Fruit fly (Drosophila melanogaster) whole organism, embryonic: ENCODE measurements around the gene Agpat3.
A peak's percentile ranks its signal among the peaks of the same experiment; 100 is the strongest.

Experiments
- Ada2b ChIP-seq: fragments of 200-800 bp; sonication (Bioruptor generic); IDR thresholded peaks from 2 replicates; pipeline ENCODE4 v1.3.6; 2022; ENCODE audit warnings: missing biosample characterization, missing genetic modification characterization
- Adf1 ChIP-seq: fragments of 200-800 bp; sonication (Bioruptor generic); IDR thresholded peaks from 2 replicates; pipeline ENCODE4 v1.3.6; 2022; ENCODE audit warnings: missing biosample characterization, missing genetic modification characterization
- Aef1 ChIP-seq: fragments of 200-800 bp; sonication (Bioruptor generic); IDR thresholded peaks from 3 replicates; pipeline ENCODE4 v1.3.6; 2022; ENCODE audit warnings: missing biosample characterization, missing genetic modification characterization
- Atf3 ChIP-seq: fragments of 200-800 bp; sonication (Bioruptor generic); optimal IDR thresholded peaks from 3 replicates; lab custom pipeline; 2016; ENCODE audit warnings: missing biosample characterization, missing genetic modification characterization
- CG10959 ChIP-seq: fragments of 200-800 bp; sonication (Bioruptor generic); IDR thresholded peaks from 2 replicates; pipeline ENCODE4 v1.3.6; 2022; ENCODE audit warnings: missing biosample characterization, missing genetic modification characterization
- CG11504 ChIP-seq: fragments of 200-800 bp; sonication (Bioruptor generic); optimal IDR thresholded peaks from 3 replicates; lab custom pipeline; 2019; ENCODE audit warnings: missing biosample characterization, mild to moderate bottlenecking, missing genetic modification characterization, moderate library complexity
- CG11723 ChIP-seq: fragments of 200-800 bp; sonication (Bioruptor generic); optimal IDR thresholded peaks from 2 replicates; lab custom pipeline; 2017; ENCODE audit warnings: missing biosample characterization, mild to moderate bottlenecking, missing genetic modification characterization
- CG12236 ChIP-seq: fragments of 200-800 bp; sonication (Bioruptor generic); optimal IDR thresholded peaks from 2 replicates; lab custom pipeline; 2016; ENCODE audit warnings: missing biosample characterization, missing genetic modification characterization
- CG16779 ChIP-seq: fragments of 200-800 bp; sonication (Bioruptor generic); IDR thresholded peaks from 2 replicates; pipeline ENCODE4 v1.3.6; 2022; ENCODE audit warnings: missing biosample characterization, missing genetic modification characterization
- CG16815 ChIP-seq: fragments of 200-800 bp; sonication (Bioruptor generic); optimal IDR thresholded peaks from 3 replicates; lab custom pipeline; 2017; ENCODE audit warnings: missing biosample characterization, mild to moderate bottlenecking, missing genetic modification characterization
- CG17359 ChIP-seq: fragments of 200-800 bp; sonication (Bioruptor generic); optimal IDR thresholded peaks from 3 replicates; lab custom pipeline; 2018; ENCODE audit warnings: missing biosample characterization, mild to moderate bottlenecking, missing genetic modification characterization, moderate library complexity
- CG17912 ChIP-seq: fragments of 200-800 bp; sonication (Bioruptor generic); optimal IDR thresholded peaks from 2 replicates; lab custom pipeline; 2018; ENCODE audit warnings: missing biosample characterization, mild to moderate bottlenecking, missing genetic modification characterization
- CG18476 ChIP-seq: fragments of 200-800 bp; sonication (Bioruptor generic); optimal IDR thresholded peaks from 2 replicates; lab custom pipeline; 2016; ENCODE audit warnings: missing biosample characterization, mild to moderate bottlenecking, missing genetic modification characterization
- CG30431 ChIP-seq: fragments of 200-800 bp; sonication (Bioruptor generic); optimal IDR thresholded peaks from 2 replicates; lab custom pipeline; 2017; ENCODE audit warnings: missing biosample characterization, missing genetic modification characterization
- CG31365 ChIP-seq: fragments of 200-800 bp; sonication (Bioruptor generic); optimal IDR thresholded peaks from 2 replicates; lab custom pipeline; 2018; ENCODE audit warnings: missing biosample characterization, mild to moderate bottlenecking, missing genetic modification characterization
- CG31388 ChIP-seq: fragments of 200-800 bp; sonication (Bioruptor generic); optimal IDR thresholded peaks from 2 replicates; lab custom pipeline; 2016; ENCODE audit warnings: missing biosample characterization, missing genetic modification characterization
- CG32532 ChIP-seq: fragments of 200-800 bp; sonication (Bioruptor generic); IDR thresholded peaks from 2 replicates; pipeline ENCODE4 v1.3.6; 2022; ENCODE audit warnings: missing biosample characterization, missing genetic modification characterization
- CG4854 ChIP-seq: fragments of 200-800 bp; sonication (Bioruptor generic); optimal IDR thresholded peaks from 2 replicates; lab custom pipeline; 2016; ENCODE audit warnings: missing biosample characterization, missing genetic modification characterization, inconsistent platforms
- CG5245 ChIP-seq: fragments of 200-800 bp; sonication (Bioruptor generic); optimal IDR thresholded peaks from 3 replicates; lab custom pipeline; 2016; ENCODE audit warnings: missing biosample characterization, missing genetic modification characterization
- CG6689 ChIP-seq: fragments of 200-800 bp; sonication (Bioruptor generic); IDR thresholded peaks from 2 replicates; pipeline ENCODE4 v1.3.6; 2022; ENCODE audit warnings: missing biosample characterization, missing genetic modification characterization
- CG7271 ChIP-seq: fragments of 200-800 bp; sonication (Bioruptor generic); optimal IDR thresholded peaks from 2 replicates; lab custom pipeline; 2018; ENCODE audit warnings: missing biosample characterization, mild to moderate bottlenecking, missing genetic modification characterization, moderate library complexity
- CG7928 ChIP-seq: fragments of 200-800 bp; sonication (Bioruptor generic); optimal IDR thresholded peaks from 2 replicates; lab custom pipeline; 2017; ENCODE audit warnings: missing biosample characterization, mild to moderate bottlenecking, missing genetic modification characterization
- CG8388 ChIP-seq: fragments of 200-800 bp; sonication (Bioruptor generic); optimal IDR thresholded peaks from 2 replicates; lab custom pipeline; 2019; ENCODE audit warnings: missing biosample characterization, mild to moderate bottlenecking, missing genetic modification characterization, moderate library complexity
- CG8765 ChIP-seq: fragments of 200-800 bp; sonication (Bioruptor generic); IDR thresholded peaks from 2 replicates; pipeline ENCODE4 v1.3.6; 2022; ENCODE audit warnings: missing biosample characterization, missing genetic modification characterization
- CG9215 ChIP-seq: fragments of 200-800 bp; sonication (Bioruptor generic); IDR thresholded peaks from 2 replicates; pipeline ENCODE4 v1.3.6; 2022; ENCODE audit warnings: missing biosample characterization, missing genetic modification characterization
- H2.0 ChIP-seq: fragments of 200-800 bp; sonication (Bioruptor generic); IDR thresholded peaks from 2 replicates; pipeline ENCODE4 v1.3.6; 2022; ENCODE audit warnings: missing biosample characterization, missing genetic modification characterization
- Hey ChIP-seq: fragments of 200-800 bp; sonication (Bioruptor generic); optimal IDR thresholded peaks from 3 replicates; lab custom pipeline; 2018; ENCODE audit warnings: missing biosample characterization, mild to moderate bottlenecking, missing genetic modification characterization
- Hr3 ChIP-seq: fragments of 200-800 bp; sonication (Bioruptor generic); optimal IDR thresholded peaks from 3 replicates; lab custom pipeline; 2016; ENCODE audit warnings: missing biosample characterization, missing genetic modification characterization
- Hr51 ChIP-seq, 2 experiments: fragments of 200-800 bp; sonication (Bioruptor generic); optimal IDR thresholded peaks; 2 replicates in 1 of 2; 3 replicates in 1 of 2; lab custom pipeline; 2016 to 2018; ENCODE audit warnings: missing biosample characterization in 2 of 2, missing genetic modification characterization in 2 of 2, mild to moderate bottlenecking in 1 of 2, moderate library complexity in 1 of 2
- Med ChIP-seq: fragments of 200-800 bp; sonication (Bioruptor generic); peaks from one replicate; lab custom pipeline; 2016; ENCODE audit warnings: missing biosample characterization, missing genetic modification characterization, mild to moderate bottlenecking, inconsistent platforms, moderate library complexity
- Rfx ChIP-seq: fragments of 200-800 bp; sonication (Bioruptor generic); IDR thresholded peaks from 2 replicates; pipeline ENCODE4 v1.3.6; 2022; ENCODE audit warnings: missing biosample characterization, missing genetic modification characterization
- Taf1 ChIP-seq: fragments of 200-800 bp; sonication (Bioruptor generic); IDR thresholded peaks from 2 replicates; pipeline ENCODE4 v1.3.6; 2022; ENCODE audit warnings: missing biosample characterization, missing genetic modification characterization
- Usf ChIP-seq: fragments of 200-800 bp; sonication (Bioruptor generic); optimal IDR thresholded peaks from 2 replicates; lab custom pipeline; 2017; ENCODE audit warnings: missing genotype, missing biosample characterization, missing genetic modification characterization
- ab ChIP-seq: fragments of 200-800 bp; sonication (Bioruptor generic); optimal IDR thresholded peaks from 2 replicates; lab custom pipeline; 2016; ENCODE audit warnings: missing biosample characterization, missing genetic modification characterization
- ara ChIP-seq: fragments of 200-800 bp; sonication (Bioruptor generic); IDR thresholded peaks from 2 replicates; pipeline ENCODE4 v1.3.6; 2022; ENCODE audit warnings: missing biosample characterization, missing genetic modification characterization
- ase ChIP-seq: fragments of 200-800 bp; sonication (Bioruptor generic); IDR thresholded peaks from 3 replicates; pipeline ENCODE4 v1.3.6; 2022; ENCODE audit warnings: missing biosample characterization, missing genetic modification characterization
- ash1 ChIP-seq: fragments of 200-800 bp; sonication (Bioruptor generic); optimal IDR thresholded peaks from 2 replicates; lab custom pipeline; 2018; ENCODE audit warnings: missing biosample characterization, mild to moderate bottlenecking, missing genetic modification characterization
- crol ChIP-seq: fragments of 200-800 bp; sonication (Bioruptor generic); IDR thresholded peaks from 2 replicates; pipeline ENCODE4 v1.3.6; 2022; ENCODE audit warnings: missing biosample characterization, missing genetic modification characterization
- danr ChIP-seq: fragments of 200-800 bp; sonication (Bioruptor generic); IDR thresholded peaks from 2 replicates; pipeline ENCODE4 v1.3.6; 2022; ENCODE audit warnings: missing biosample characterization, missing genetic modification characterization
- eve ChIP-seq, 2 experiments: fragments of >200 bp; optimal IDR thresholded peaks; 2 replicates each; lab custom pipeline; 2017; ENCODE audit warnings: missing biosample characterization in 2 of 2, missing genetic modification characterization in 2 of 2
- grau ChIP-seq: fragments of 200-800 bp; optimal IDR thresholded peaks from 3 replicates; lab custom pipeline; 2019; ENCODE audit warnings: missing biosample characterization, mild to moderate bottlenecking, missing genetic modification characterization, moderate library complexity
- ind ChIP-seq: fragments of 200-800 bp; sonication (Bioruptor generic); optimal IDR thresholded peaks from 3 replicates; lab custom pipeline; 2016; ENCODE audit warnings: missing biosample characterization, missing genetic modification characterization
- otp ChIP-seq: fragments of 200-800 bp; sonication (Bioruptor generic); IDR thresholded peaks from 3 replicates; pipeline ENCODE4, ENCODE4 v1.3.6; 2022; ENCODE audit warnings: missing biosample characterization, missing genetic modification characterization
- psq ChIP-seq: fragments of 200-800 bp; sonication (Bioruptor generic); optimal IDR thresholded peaks from 2 replicates; lab custom pipeline; 2017; ENCODE audit warnings: missing biosample characterization, missing genetic modification characterization
- seq ChIP-seq: fragments of 200-800 bp; sonication (Bioruptor generic); IDR thresholded peaks from 2 replicates; pipeline ENCODE4 v1.3.6; 2022; ENCODE audit warnings: missing biosample characterization, missing genetic modification characterization
- slou ChIP-seq: fragments of 200-800 bp; sonication (Bioruptor generic); optimal IDR thresholded peaks from 3 replicates; lab custom pipeline; 2016; ENCODE audit warnings: missing biosample characterization, missing genetic modification characterization
- sob ChIP-seq: fragments of 200-800 bp; sonication (Bioruptor generic); IDR thresholded peaks from 2 replicates; pipeline ENCODE4 v1.3.6; 2022; ENCODE audit warnings: missing biosample characterization, missing genetic modification characterization
- unpg ChIP-seq: fragments of 200-800 bp; sonication (Bioruptor generic); optimal IDR thresholded peaks from 3 replicates; lab custom pipeline; 2018; ENCODE audit warnings: missing biosample characterization, mild to moderate bottlenecking, missing genetic modification characterization, moderate library complexity
- wor ChIP-seq: fragments of 200-800 bp; sonication (Bioruptor generic); IDR thresholded peaks from 2 replicates; pipeline ENCODE4 v1.3.6; 2022; ENCODE audit warnings: missing biosample characterization, missing genetic modification characterization
- zen2 ChIP-seq: fragments of 200-800 bp; sonication (Bioruptor generic); IDR thresholded peaks from 3 replicates; pipeline ENCODE4 v1.3.6; 2022; ENCODE audit warnings: missing biosample characterization, missing genetic modification characterization; ENCODE audit not compliant: partially characterized antibody
- zfh1 ChIP-seq: fragments of 200-800 bp; sonication (Bioruptor generic); IDR thresholded peaks from 3 replicates; pipeline ENCODE4 v1.3.6; 2022; ENCODE audit warnings: missing biosample characterization, missing genetic modification characterization
- zfh2 ChIP-seq: fragments of 200-800 bp; sonication (Bioruptor generic); optimal IDR thresholded peaks from 2 replicates; lab custom pipeline; 2016; ENCODE audit warnings: missing biosample characterization, missing genetic modification characterization

Agpat3 gene

DNA sequence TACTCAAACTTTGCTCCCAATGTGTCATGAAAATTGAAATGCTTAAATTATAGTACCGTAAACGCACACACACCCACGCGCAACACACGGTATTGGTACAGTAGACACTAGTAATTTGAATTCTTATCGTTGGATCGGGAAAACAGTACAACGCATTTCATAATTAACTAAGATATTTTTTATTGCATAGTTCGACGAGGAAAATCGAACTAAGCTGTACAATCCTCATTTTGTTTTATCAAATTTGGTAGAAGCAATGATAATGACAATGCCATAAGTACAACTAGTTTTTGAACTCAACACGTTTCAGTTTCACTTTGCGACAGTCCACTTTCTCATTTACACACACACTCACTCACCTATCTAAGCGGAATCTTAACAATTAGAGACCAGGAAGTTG is 5.0 kb downstream of the Agpat3 start (continued):
- TF ChIP-seq CG8388 (GFP tag; lab: Kevin White, UChicago) (peak; percentile 57), ara (GFP tag; lab: Robert Waterston, UW) (no peak), danr (peak; percentile 61), CG5245 (GFP tag; lab: Kevin White, UChicago) (peak; percentile 49), zen2 (no peak), ab (GFP tag; lab: Kevin White, UChicago) (peak; percentile 59), CG8765 (GFP tag; lab: Robert Waterston, UW) (no peak), CG11504 (tag; lab: Kevin White, UChicago) (no peak), CG16779 (GFP tag; lab: Robert Waterston, UW) (no peak), Hr51 (GFP tag; optimal IDR thresholded peaks at IDR 0.05; lab: Kevin White, UChicago) (peak; percentile 13 to 71), Taf1 (GFP tag; lab: Robert Waterston, UW) (peak; percentile 53), CG18476 (GFP tag; lab: Kevin White, UChicago) (peak; percentile 1), CG10959 (GFP tag; lab: Robert Waterston, UW) (peak; percentile 36; the same call in 1 of the 2 replicates), Usf (GFP tag; lab: Kevin White, UChicago) (peak; percentile 0), eve (GFP tag; optimal IDR thresholded peaks at IDR 0.05; lab: Kevin White, UChicago) (no peak), H2.0 (GFP tag; lab: Robert Waterston, UW) (no peak), otp (GFP tag; lab: Robert Waterston, UW) (no peak), Aef1 (GFP tag; lab: Robert Waterston, UW) (peak; percentile 42; the same call in 1 of the 3 replicates), psq (no peak), Ada2b (GFP tag; lab: Robert Waterston, UW) (0 out of 2 replicates have a peak, but pooled peaks have one; percentile 36), seq (peak; percentile 57), CG6689 (GFP tag; lab: Robert Waterston, UW) (peak; percentile 53; the same call in 1 of the 2 replicates), wor (GFP tag; lab: Robert Waterston, UW) (peak; percentile 43; the same call in 1 of the 2 replicates), sob (GFP tag; lab: Robert Waterston, UW) (peak; percentile 66), CG17912 (no peak), CG9215 (GFP tag; lab: Robert Waterston, UW) (no peak; the same call in 1 of the 2 replicates), slou (GFP tag; lab: Kevin White, UChicago) (no peak), unpg (GFP tag; lab: Kevin White, UChicago) (peak; percentile 74), CG7271 (tag; lab: Kevin White, UChicago) (no peak), Rfx (0 out of 2 replicates have a peak, but pooled peaks have one; percentile 69), CG11723 (GFP tag; lab: Kevin White, UChicago) (peak; percentile 46), CG4854 (GFP tag; lab: Kevin White, UChicago) (peak; percentile 29), CG12236 (GFP tag; lab: Kevin White, UChicago) (no peak), CG31388 (no peak), ase (no peak; the same call in 2 of the 3 replicates), Atf3 (GFP tag; lab: Kevin White, UChicago) (peak; percentile 41), CG31365 (tag; lab: Kevin White, UChicago) (no peak), CG30431 (GFP tag; lab: Kevin White, UChicago) (no peak), crol (no peak), grau (peak; percentile 99), CG16815 (GFP tag; lab: Kevin White, UChicago) (peak; percentile 63), zfh2 (GFP tag; lab: Kevin White, UChicago) (peak; percentile 65), Adf1 (GFP tag; lab: Robert Waterston, UW) (no peak; the same call in 1 of the 2 replicates), Hey (tag; lab: Kevin White, UChicago) (no peak), ash1 (GFP tag; lab: Kevin White, UChicago) (no peak), CG17359 (tag; lab: Kevin White, UChicago) (peak; percentile 77), Hr3 (GFP tag; lab: Kevin White, UChicago) (peak; percentile 53), CG7928 (GFP tag; lab: Kevin White, UChicago) (peak; percentile 45), Med (peak; percentile 94), zfh1 (peak; percentile 62; the same call in 2 of the 3 replicates), CG32532 (GFP tag; lab: Robert Waterston, UW) (peak; percentile 74), ind (GFP tag; lab: Kevin White, UChicago) (peak; percentile 76)
